Fruit fly (Drosophila melanogaster): ENCODE data around the gene CG9837.

Gene CG9837

DNA sequence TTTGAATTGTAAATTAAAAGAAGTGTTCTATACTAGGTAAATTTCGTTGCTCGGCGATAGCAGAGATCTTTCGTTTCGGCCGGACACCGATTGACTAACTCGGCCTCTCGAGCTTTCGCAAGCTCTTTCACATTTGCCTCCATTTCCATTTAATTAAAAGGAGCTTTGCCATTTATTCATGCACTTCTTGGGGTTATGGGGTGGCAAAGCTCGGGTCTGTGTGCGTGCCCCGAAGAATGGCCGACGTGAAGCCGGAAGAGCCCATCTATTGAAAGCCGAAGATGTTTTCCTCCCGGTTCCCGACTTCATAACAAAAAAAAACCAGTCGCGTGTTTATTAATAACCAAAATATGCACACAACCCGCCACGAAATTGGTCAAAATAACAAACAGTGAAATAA is 13.5 kb downstream of the CG9837 start:
- TF ChIP-seq Sp1 (GFP tag; optimal IDR thresholded peaks at IDR 0.05) (no peak), rgr (GFP tag; optimal IDR thresholded peaks at IDR 0.05) (no peak), dsf (GFP tag; optimal IDR thresholded peaks at IDR 0.05; ENCODE audit: borderline replicate concordance) (no peak), Abd-B (GFP tag; optimal IDR thresholded peaks at IDR 0.05) (no peak), Mio (GFP tag; optimal IDR thresholded peaks at IDR 0.05) (no peak), GATAd (GFP tag; optimal IDR thresholded peaks at IDR 0.05) (no peak), N (GFP tag; optimal IDR thresholded peaks at IDR 0.05) (no peak), usp (GFP tag; optimal IDR thresholded peaks at IDR 0.05) (no peak), pan (optimal IDR thresholded peaks at IDR 0.05) (no peak), Dif (GFP tag; optimal IDR thresholded peaks at IDR 0.05; ENCODE audit: partially characterized antibody) (no peak), ey (GFP tag; optimal IDR thresholded peaks at IDR 0.05) (no peak), jim (GFP tag; optimal IDR thresholded peaks at IDR 0.05) (no peak), psq (GFP tag; optimal IDR thresholded peaks at IDR 0.05) (no peak), Hnf4 (GFP tag; optimal IDR thresholded peaks at IDR 0.05) (no peak)

- TF ChIP-seq rgr (GFP tag; optimal IDR thresholded peaks at IDR 0.05) (no peak), Mio (GFP tag; optimal IDR thresholded peaks at IDR 0.05) (no peak), psq (GFP tag; optimal IDR thresholded peaks at IDR 0.05) (no peak), dl (GFP tag; optimal IDR thresholded peaks at IDR 0.05; ENCODE audit: insufficient read depth in 1 of 2, partially characterized antibody in 2 of 2) (no peak)
These were observed 15.0 kb downstream of the CG9837 start for dm6 chr3R:8798332-8798731.

DNA sequence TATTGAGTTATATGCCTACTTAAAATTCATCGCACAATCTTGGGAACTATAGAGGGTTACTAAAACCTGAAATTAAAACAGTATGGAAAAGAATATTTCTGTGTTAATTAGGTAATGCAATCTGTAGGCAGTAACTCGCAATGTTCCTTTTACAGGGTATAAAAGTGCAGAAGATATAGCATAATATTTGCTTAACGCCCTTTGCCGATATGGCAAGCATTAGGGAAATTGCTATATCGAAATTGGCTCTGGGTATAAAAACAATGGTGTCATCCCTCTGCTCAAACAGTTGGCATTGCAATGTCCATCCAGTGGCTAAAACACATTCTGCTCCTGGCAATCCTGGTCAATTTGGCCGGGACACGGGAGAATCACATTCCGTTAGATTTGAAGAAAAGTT is 19.0 kb downstream of the CG9837 start, which contains the start of gene Ir85a:
Ir85a (plus strand) TSS at position 301 of the 400 bp plus-strand sequence.
- TF ChIP-seq Sp1 (GFP tag; optimal IDR thresholded peaks at IDR 0.05) (no peak), Hnf4 (GFP tag; optimal IDR thresholded peaks at IDR 0.05) (no peak), CrebA (GFP tag; optimal IDR thresholded peaks at IDR 0.05; ENCODE audit: borderline replicate concordance) (no peak), woc (GFP tag; optimal IDR thresholded peaks at IDR 0.05) (no peak), rgr (GFP tag; optimal IDR thresholded peaks at IDR 0.05) (no peak), Hr83 (GFP tag; optimal IDR thresholded peaks at IDR 0.05; ENCODE audit: poor library complexity, severe bottlenecking) (no peak), Dif (GFP tag; optimal IDR thresholded peaks at IDR 0.05; ENCODE audit: partially characterized antibody) (no peak), jim (GFP tag; optimal IDR thresholded peaks at IDR 0.05) (no peak), dsf (GFP tag; optimal IDR thresholded peaks at IDR 0.05; ENCODE audit: borderline replicate concordance) (no peak), lola (GFP tag; optimal IDR thresholded peaks at IDR 0.05) (no peak), Jra (GFP tag; optimal IDR thresholded peaks at IDR 0.05) (no peak), psq (GFP tag; optimal IDR thresholded peaks at IDR 0.05) (no peak), br (GFP tag; optimal IDR thresholded peaks at IDR 0.05) (no peak), Rel (GFP tag; optimal IDR thresholded peaks at IDR 0.05) (no peak), Rel (tag; optimal IDR thresholded peaks at IDR 0.05) (no peak), OdsH (GFP tag; optimal IDR thresholded peaks at IDR 0.05) (no peak), sage (GFP tag; optimal IDR thresholded peaks at IDR 0.05) (no peak), foxo (GFP tag; optimal IDR thresholded peaks at IDR 0.05) (no peak), CG32264 (GFP tag; optimal IDR thresholded peaks at IDR 0.05) (no peak), ey (GFP tag; optimal IDR thresholded peaks at IDR 0.05) (no peak)

dm6 chr3R:8793726-8794125 is 19.7 kb downstream of the CG9837 start:
- TF ChIP-seq sv (GFP tag; optimal IDR thresholded peaks at IDR 0.05): no peak
- peak in 1 of 2 experiments; percentile 0 for TF ChIP-seq foxo (GFP tag; optimal IDR thresholded peaks at IDR 0.05)

- peak in 1 of 2 experiments; percentile 64 for TF ChIP-seq dl (GFP tag; optimal IDR thresholded peaks at IDR 0.05; ENCODE audit: insufficient read depth in 1 of 2, partially characterized antibody in 2 of 2)
- peak; percentile 20 for TF ChIP-seq Sp1 (GFP tag; optimal IDR thresholded peaks at IDR 0.05)
- no peak for TF ChIP-seq N (GFP tag; optimal IDR thresholded peaks at IDR 0.05)
- TF ChIP-seq br (GFP tag; optimal IDR thresholded peaks at IDR 0.05): no peak
- peak; percentile 78 for TF ChIP-seq Dif (GFP tag; optimal IDR thresholded peaks at IDR 0.05; ENCODE audit: partially characterized antibody)
- TF ChIP-seq Vsx2 (GFP tag; optimal IDR thresholded peaks at IDR 0.05; ENCODE audit: partially characterized antibody): peak; percentile 70
These were observed 20.8 kb downstream of the CG9837 start for dm6 chr3R:8792463-8793175.

Data from whole organism, wandering third instar larva.